Fruit fly (Drosophila melanogaster) whole organism, prepupa: ENCODE data around the gene CG16756.

Experiments used
- Blimp-1 ChIP-seq: fragments of 200-800 bp; sonication (Bioruptor generic); optimal IDR thresholded peaks from 3 replicates; lab custom pipeline; 2017; ENCODE audit warnings: missing biosample characterization, missing genetic modification characterization, mild to moderate bottlenecking, moderate library complexity, missing genetic modification reagents
- CG10669 ChIP-seq: fragments of 200-800 bp; sonication (Bioruptor generic); optimal IDR thresholded peaks from 3 replicates; lab custom pipeline; 2018; ENCODE audit warnings: missing biosample characterization, mild to moderate bottlenecking, missing genetic modification characterization, moderate library complexity
- CG11294 ChIP-seq: fragments of 200-800 bp; sonication (Bioruptor generic); IDR thresholded peaks from 2 replicates; pipeline ENCODE4 v1.3.6; 2022; ENCODE audit warnings: missing biosample characterization, missing genetic modification characterization
- CG11762 ChIP-seq: fragments of 200-800 bp; sonication (Bioruptor generic); optimal IDR thresholded peaks from 3 replicates; lab custom pipeline; 2016; ENCODE audit warnings: missing biosample characterization, missing genetic modification characterization; ENCODE audit not compliant: insufficient read depth
- CG11902 ChIP-seq: fragments of 200-800 bp; sonication (Bioruptor generic); optimal IDR thresholded peaks from 3 replicates; lab custom pipeline; 2016; ENCODE audit warnings: missing biosample characterization, missing genetic modification characterization
- CG1621 ChIP-seq: fragments of 200-800 bp; sonication (Bioruptor generic); optimal IDR thresholded peaks from 3 replicates; lab custom pipeline; 2018; ENCODE audit warnings: missing biosample characterization, mild to moderate bottlenecking, missing genetic modification characterization
- CG31627 ChIP-seq: fragments of 200-800 bp; sonication (Bioruptor generic); optimal IDR thresholded peaks from 3 replicates; lab custom pipeline; 2016; ENCODE audit warnings: missing biosample characterization, missing genetic modification characterization
- CG32006 ChIP-seq: fragments of 200-800 bp; sonication (Bioruptor generic); optimal IDR thresholded peaks from 3 replicates; lab custom pipeline; 2017; ENCODE audit warnings: missing biosample characterization, mild to moderate bottlenecking, missing genetic modification characterization
- CG3919 ChIP-seq: fragments of 200-800 bp; sonication (Bioruptor generic); optimal IDR thresholded peaks from 3 replicates; lab custom pipeline; 2016; ENCODE audit warnings: missing biosample characterization, missing genetic modification characterization
- CG4318 ChIP-seq: fragments of 200-800 bp; sonication (Bioruptor generic); optimal IDR thresholded peaks from 3 replicates; lab custom pipeline; 2017; ENCODE audit warnings: missing biosample characterization, mild to moderate bottlenecking, missing genetic modification characterization
- CG6163 ChIP-seq: fragments of 200-800 bp; sonication (Bioruptor generic); IDR thresholded peaks from 3 replicates; pipeline ENCODE4 v1.3.6; 2022; ENCODE audit warnings: missing biosample characterization, missing genetic modification characterization
- CG6276 ChIP-seq: fragments of 200-800 bp; sonication (Bioruptor generic); optimal IDR thresholded peaks from 2 replicates; lab custom pipeline; 2017; ENCODE audit warnings: missing biosample characterization, mild to moderate bottlenecking, missing genetic modification characterization
- CG6792 ChIP-seq: fragments of 200-800 bp; sonication (Bioruptor generic); optimal IDR thresholded peaks from 3 replicates; lab custom pipeline; 2016; ENCODE audit warnings: missing biosample characterization, missing genetic modification characterization
- CG6808 ChIP-seq: fragments of 200-800 bp; sonication (Bioruptor generic); optimal IDR thresholded peaks from 3 replicates; lab custom pipeline; 2017; ENCODE audit warnings: missing biosample characterization, missing genetic modification characterization, mild to moderate bottlenecking, moderate library complexity, missing genetic modification reagents
- CG6854 ChIP-seq: fragments of 200-800 bp; sonication (Bioruptor generic); optimal IDR thresholded peaks from 2 replicates; lab custom pipeline; 2017; ENCODE audit warnings: missing biosample characterization, mild to moderate bottlenecking, missing genetic modification characterization
- CG7368 ChIP-seq: fragments of 200-800 bp; sonication (Bioruptor generic); optimal IDR thresholded peaks from 3 replicates; lab custom pipeline; 2016; ENCODE audit warnings: missing biosample characterization, missing genetic modification characterization
- CG8119 ChIP-seq: fragments of 200-800 bp; sonication (Bioruptor generic); IDR thresholded peaks from 3 replicates; pipeline ENCODE4 v1.3.6; 2022; ENCODE audit warnings: missing biosample characterization, missing genetic modification characterization
- CG8319 ChIP-seq: fragments of 200-800 bp; sonication (Bioruptor generic); optimal IDR thresholded peaks from 3 replicates; lab custom pipeline; 2016; ENCODE audit warnings: missing biosample characterization, missing genetic modification characterization
- Eip78C ChIP-seq: fragments of 200-800 bp; sonication (Bioruptor generic); peaks from one replicate; lab custom pipeline; 2016; ENCODE audit warnings: missing biosample characterization, missing genetic modification characterization
- Ets21C ChIP-seq: fragments of 200-800 bp; sonication (Bioruptor generic); optimal IDR thresholded peaks from 3 replicates; lab custom pipeline; 2016; ENCODE audit warnings: missing biosample characterization, missing genetic modification characterization
- Gug ChIP-seq: fragments of 200-800 bp; sonication (Bioruptor generic); IDR thresholded peaks from 2 replicates; pipeline ENCODE4 v1.3.6; 2022; ENCODE audit warnings: missing biosample characterization, missing genetic modification characterization
- Hr38 ChIP-seq: sonication (Bioruptor generic); optimal IDR thresholded peaks from 2 replicates; lab custom pipeline; 2016; ENCODE audit warnings: missing biosample characterization, missing genetic modification characterization
- Hr4 ChIP-seq: fragments of 200-800 bp; sonication (Bioruptor generic); optimal IDR thresholded peaks from 3 replicates; lab custom pipeline; 2016; ENCODE audit warnings: missing biosample characterization, missing genetic modification characterization
- Lpt ChIP-seq: fragments of 200-800 bp; sonication (Bioruptor generic); optimal IDR thresholded peaks from 3 replicates; lab custom pipeline; 2016; ENCODE audit warnings: missing biosample characterization, missing genetic modification characterization
- Met ChIP-seq: fragments of 200-800 bp; sonication (Bioruptor generic); optimal IDR thresholded peaks from 3 replicates; lab custom pipeline; 2016; ENCODE audit warnings: missing biosample characterization, missing genetic modification characterization
- OdsH ChIP-seq: fragments of 200-800 bp; sonication (Bioruptor generic); optimal IDR thresholded peaks from 3 replicates; lab custom pipeline; 2016; ENCODE audit warnings: missing biosample characterization, missing genetic modification characterization
- Smox ChIP-seq: fragments of 200-800 bp; sonication (Bioruptor generic); optimal IDR thresholded peaks from 3 replicates; lab custom pipeline; 2016; ENCODE audit warnings: missing biosample characterization, missing genetic modification characterization
- Sox102F ChIP-seq: fragments of 200-800 bp; sonication (Bioruptor generic); optimal IDR thresholded peaks from 2 replicates; lab custom pipeline; 2016; ENCODE audit warnings: missing biosample characterization, mild to moderate bottlenecking, missing genetic modification characterization
- Sox14 ChIP-seq: fragments of 200-800 bp; sonication (Bioruptor generic); optimal IDR thresholded peaks from 3 replicates; lab custom pipeline; 2016; ENCODE audit warnings: missing biosample characterization, missing genetic modification characterization
- Sox15 ChIP-seq: fragments of 200-800 bp; sonication (Bioruptor generic); optimal IDR thresholded peaks from 3 replicates; lab custom pipeline; 2016; ENCODE audit warnings: missing biosample characterization, missing genetic modification characterization
- achi ChIP-seq: fragments of 200-800 bp; sonication (Bioruptor generic); optimal IDR thresholded peaks from 3 replicates; lab custom pipeline; 2016; ENCODE audit warnings: missing biosample characterization, missing genetic modification characterization
- cyc ChIP-seq: fragments of 200-800 bp; sonication (Bioruptor generic); optimal IDR thresholded peaks from 3 replicates; lab custom pipeline; 2016; ENCODE audit warnings: missing biosample characterization, missing genetic modification characterization
- dac ChIP-seq: fragments of 200-800 bp; sonication (Bioruptor generic); optimal IDR thresholded peaks from 2 replicates; lab custom pipeline; 2017; ENCODE audit warnings: missing biosample characterization, mild to moderate bottlenecking, missing genetic modification characterization
- dsx ChIP-seq: fragments of 200-800 bp; optimal IDR thresholded peaks from 3 replicates; lab custom pipeline; 2019; ENCODE audit warnings: missing biosample characterization, mild to moderate bottlenecking, missing genetic modification characterization, moderate library complexity; ENCODE audit not compliant: poor library complexity, severe bottlenecking
- eg ChIP-seq: fragments of 200-800 bp; sonication (Bioruptor generic); IDR thresholded peaks from 3 replicates; pipeline ENCODE4 v1.3.6; 2022; ENCODE audit warnings: missing biosample characterization, missing genetic modification characterization
- fd59A ChIP-seq: fragments of 200-800 bp; sonication (Bioruptor generic); optimal IDR thresholded peaks from 2 replicates; lab custom pipeline; 2017; ENCODE audit warnings: missing biosample characterization, mild to moderate bottlenecking, missing genetic modification characterization, missing genetic modification reagents
- fkh ChIP-seq: fragments of 200-800 bp; sonication (Bioruptor generic); optimal IDR thresholded peaks from 3 replicates; lab custom pipeline; 2017; ENCODE audit warnings: missing biosample characterization, mild to moderate bottlenecking, missing genetic modification characterization, moderate library complexity
- net ChIP-seq: fragments of 200-800 bp; sonication (Bioruptor generic); optimal IDR thresholded peaks from 3 replicates; lab custom pipeline; 2016; ENCODE audit warnings: missing biosample characterization, missing genetic modification characterization
- salr ChIP-seq, 2 experiments: fragments of 200-800 bp; sonication (Bioruptor generic); optimal IDR thresholded peaks; 3 replicates each; lab custom pipeline; 2016 to 2018; ENCODE audit warnings: missing biosample characterization in 2 of 2, missing genetic modification characterization in 2 of 2, mild to moderate bottlenecking in 1 of 2
- ss ChIP-seq, 2 experiments: fragments of 200-800 bp; sonication (Bioruptor generic); optimal IDR thresholded peaks; 2 replicates in 1 of 2; 3 replicates in 1 of 2; lab custom pipeline; 2017 to 2018; ENCODE audit warnings: mild to moderate bottlenecking in 2 of 2, missing biosample characterization in 2 of 2, missing genetic modification characterization in 2 of 2, moderate library complexity in 1 of 2
- svp ChIP-seq: fragments of 200-800 bp; sonication (Bioruptor generic); peaks from one replicate; lab custom pipeline; 2016; ENCODE audit warnings: missing biosample characterization, missing genetic modification characterization
- topi ChIP-seq: fragments of 200-800 bp; sonication (Bioruptor generic); optimal IDR thresholded peaks from 3 replicates; lab custom pipeline; 2016; ENCODE audit warnings: missing biosample characterization, missing genetic modification characterization
- vri ChIP-seq: fragments of 200-800 bp; sonication (Bioruptor generic); optimal IDR thresholded peaks from 3 replicates; lab custom pipeline; 2016; ENCODE audit warnings: missing biosample characterization, mild to moderate bottlenecking, missing genetic modification characterization

CG16756 gene

dm6 chrX:5417836-5418554, 9.3 kb upstream of the CG16756 start (continued):
- TF ChIP-seq ss (GFP tag; optimal IDR thresholded peaks at IDR 0.05; lab: Kevin White, UChicago) (peak in 1 of 2 experiments; percentile 3), CG31627 (no peak), CG1621 (tag; lab: Kevin White, UChicago) (no peak), Eip78C (GFP tag; lab: Kevin White, UChicago) (peak; percentile 32), eg (GFP tag; lab: Robert Waterston, UW) (0 out of 3 replicates have a peak, but pooled peaks have one; percentile 42)

dm6 chrX:5418555-5419044, 8.7 kb upstream of the CG16756 start:
- TF ChIP-seq fkh, result no peak
- peak; percentile 42 for TF ChIP-seq Sox14 (GFP tag; lab: Kevin White, UChicago)
- peak; percentile 84 for TF ChIP-seq svp (GFP tag; lab: Kevin White, UChicago)

dm6 chrX:5419045-5419901, 8.0 kb upstream of the CG16756 start:
- peak; percentile 25 for TF ChIP-seq CG6792 (GFP tag; lab: Kevin White, UChicago)
- peak; percentile 29 for TF ChIP-seq topi (GFP tag; lab: Kevin White, UChicago)
- TF ChIP-seq Sox15 (GFP tag; lab: Kevin White, UChicago), result no peak
- TF ChIP-seq CG4318 (GFP tag; lab: Kevin White, UChicago), result peak; percentile 60
- TF ChIP-seq fkh, result peak; percentile 46
- peak; percentile 2 for TF ChIP-seq CG10669 (GFP tag; lab: Kevin White, UChicago)
- TF ChIP-seq Smox, result no peak
- TF ChIP-seq CG7368 (GFP tag; lab: Kevin White, UChicago), result no peak
- TF ChIP-seq salr (GFP tag; optimal IDR thresholded peaks at IDR 0.05; lab: Kevin White, UChicago), result peak in 1 of 2 experiments; percentile 27
- TF ChIP-seq Ets21C (GFP tag; lab: Kevin White, UChicago), result peak; percentile 26
- peak in 1 of 2 experiments; percentile 1 for TF ChIP-seq ss (GFP tag; optimal IDR thresholded peaks at IDR 0.05; lab: Kevin White, UChicago)
- no peak for TF ChIP-seq Sox102F
- TF ChIP-seq fd59A (GFP tag; lab: Kevin White, UChicago), result peak; percentile 14
- no peak for TF ChIP-seq Blimp-1 (GFP tag; lab: Kevin White, UChicago)
- peak; percentile 76 for TF ChIP-seq CG32006 (GFP tag; lab: Kevin White, UChicago)
- peak; percentile 67 for TF ChIP-seq Hr4 (GFP tag; lab: Kevin White, UChicago)
- no peak for TF ChIP-seq CG11762 (GFP tag; lab: Kevin White, UChicago)
- TF ChIP-seq CG3919 (GFP tag; lab: Kevin White, UChicago), result peak; percentile 39
- no peak for TF ChIP-seq Hr38
- TF ChIP-seq svp (GFP tag; lab: Kevin White, UChicago), result no peak
- TF ChIP-seq cyc (GFP tag; lab: Kevin White, UChicago), result peak; percentile 19
- TF ChIP-seq Sox14 (GFP tag; lab: Kevin White, UChicago), result peak; percentile 21
- peak; percentile 9 for TF ChIP-seq net (GFP tag; lab: Kevin White, UChicago)
- TF ChIP-seq CG8319, result no peak
- TF ChIP-seq CG6163 (GFP tag; lab: Robert Waterston, UW), result peak; percentile 65; the same call in 2 of the 3 replicates
- peak; percentile 60 for TF ChIP-seq dsx (GFP tag; lab: Kevin White, UChicago)
- TF ChIP-seq Met (GFP tag; lab: Kevin White, UChicago), result peak; percentile 31
- TF ChIP-seq CG11902 (GFP tag; lab: Kevin White, UChicago), result peak; percentile 17
- peak; percentile 78 for TF ChIP-seq Eip78C (GFP tag; lab: Kevin White, UChicago)
- TF ChIP-seq vri (GFP tag; lab: Kevin White, UChicago), result no peak
- peak; percentile 73 for TF ChIP-seq eg (GFP tag; lab: Robert Waterston, UW)
- TF ChIP-seq CG31627, result peak; percentile 39
- TF ChIP-seq CG8119 (GFP tag; lab: Robert Waterston, UW), result peak; percentile 66
- TF ChIP-seq CG11294, result 0 out of 2 replicates have a peak, but pooled peaks have one; percentile 24
- no peak for TF ChIP-seq CG6808 (GFP tag; lab: Kevin White, UChicago)
- TF ChIP-seq OdsH (GFP tag; lab: Kevin White, UChicago), result peak; percentile 50
- peak; percentile 24 for TF ChIP-seq Lpt (GFP tag; lab: Kevin White, UChicago)
- TF ChIP-seq CG6276, result peak; percentile 52
- TF ChIP-seq dac (GFP tag; lab: Kevin White, UChicago), result peak; percentile 38
- peak; percentile 47 for TF ChIP-seq achi (GFP tag; lab: Kevin White, UChicago)
- peak; percentile 64 for TF ChIP-seq Gug (GFP tag; lab: Robert Waterston, UW)
- TF ChIP-seq CG6854 (GFP tag; lab: Kevin White, UChicago), result no peak
